Fruit fly (Drosophila melanogaster): Measurements from ENCODE around the gene Orc5.

Orc5 gene

dm6 chr2L:13783264-13784154 is 46.1 kb upstream of the Orc5 start, which contains the start of gene Eato (continued):
- TF ChIP-seq sug (tag; optimal IDR thresholded peaks at IDR 0.05) (no peak), CG11247 (GFP tag; IDR thresholded peaks at IDR 0.05) (no peak), CG12769 (tag; optimal IDR thresholded peaks at IDR 0.05) (no peak), CG10431 (GFP tag; optimal IDR thresholded peaks at IDR 0.05) (no peak), BEAF-32 (GFP tag; optimal IDR thresholded peaks at IDR 0.05) (peak; percentile 66), CG2116 (GFP tag; optimal IDR thresholded peaks at IDR 0.05) (peak; percentile 34), CG9727 (GFP tag; optimal IDR thresholded peaks at IDR 0.05) (peak; percentile 37), CG12659 (GFP tag; optimal IDR thresholded peaks at IDR 0.05) (peak; percentile 35), Rx (GFP tag; IDR thresholded peaks at IDR 0.05) (0 out of 2 replicates have a peak, but pooled peaks have one; percentile 8), CG7357 (GFP tag; IDR thresholded peaks at IDR 0.05) (peak; percentile 70), cad (GFP tag; optimal IDR thresholded peaks at IDR 0.05) (no peak), ara (GFP tag; IDR thresholded peaks at IDR 0.05) (no peak), al (GFP tag; IDR thresholded peaks at IDR 0.05) (0 out of 2 replicates have a peak, but pooled peaks have one; percentile 31), hb (GFP tag; IDR thresholded peaks at IDR 0.05; ENCODE audit: partially characterized antibody) (peak; percentile 52; the same call in 1 of the 3 replicates), inv (GFP tag; IDR thresholded peaks at IDR 0.05; ENCODE audit: partially characterized antibody) (peak; percentile 11), CG15514 (GFP tag; optimal IDR thresholded peaks at IDR 0.05) (peak; percentile 62), CG32532 (GFP tag; IDR thresholded peaks at IDR 0.05) (peak; percentile 36; the same call in 1 of the 2 replicates), fu2 (GFP tag; optimal IDR thresholded peaks at IDR 0.05) (peak; percentile 16), nmo (GFP tag; optimal IDR thresholded peaks at IDR 0.05) (peak; percentile 25), CG11456 (GFP tag; IDR thresholded peaks at IDR 0.05) (peak; percentile 5; the same call in 1 of the 3 replicates), zf30C (GFP tag; optimal IDR thresholded peaks at IDR 0.05) (no peak), crp (GFP tag; optimal IDR thresholded peaks at IDR 0.05) (no peak), trem (tag; optimal IDR thresholded peaks at IDR 0.05) (peak; percentile 1), grau (tag; optimal IDR thresholded peaks at IDR 0.05) (peak; percentile 8), CG14860 (GFP tag; IDR thresholded peaks at IDR 0.05; ENCODE audit: partially characterized antibody) (peak; percentile 28; the same call in 1 of the 3 replicates), Sry-β (GFP tag; optimal IDR thresholded peaks at IDR 0.05) (peak; percentile 81), CG1024 (GFP tag; IDR thresholded peaks at IDR 0.05) (peak; percentile 19; the same call in 1 of the 2 replicates), Scr (GFP tag; IDR thresholded peaks at IDR 0.05; ENCODE audit: partially characterized antibody) (peak; percentile 54), bbx (GFP tag; IDR thresholded peaks at IDR 0.05; ENCODE audit: partially characterized antibody) (peak; percentile 60), Max (GFP tag; optimal IDR thresholded peaks at IDR 0.05) (no peak), Chrac-16 (GFP tag; optimal IDR thresholded peaks at IDR 0.05) (peak; percentile 0), stwl (tag; optimal IDR thresholded peaks at IDR 0.05) (peak; percentile 40), CG17802 (tag; optimal IDR thresholded peaks at IDR 0.05) (peak; percentile 35), CG3995 (GFP tag; optimal IDR thresholded peaks at IDR 0.05) (peak; percentile 93), CG1529 (GFP tag; optimal IDR thresholded peaks at IDR 0.05) (no peak), aop (GFP tag; IDR thresholded peaks at IDR 0.05) (no peak), klu (GFP tag; IDR thresholded peaks at IDR 0.05) (no peak), CG16813 (GFP tag; IDR thresholded peaks at IDR 0.05; ENCODE audit: partially characterized antibody) (peak; percentile 55), zfh2 (GFP tag; optimal IDR thresholded peaks at IDR 0.05) (peak; percentile 24), CG17568 (GFP tag; optimal IDR thresholded peaks at IDR 0.05) (no peak), dysf (GFP tag; IDR thresholded peaks at IDR 0.05) (no peak), knrl (GFP tag; IDR thresholded peaks at IDR 0.05; ENCODE audit: partially characterized antibody) (peak; percentile 38; the same call in 2 of the 3 replicates), BtbVII (GFP tag; optimal IDR thresholded peaks at IDR 0.05) (no peak), pzg (GFP tag; optimal IDR thresholded peaks at IDR 0.05) (peak; percentile 20), Lhr (GFP tag; optimal IDR thresholded peaks at IDR 0.05) (no peak), CG18476 (GFP tag; optimal IDR thresholded peaks at IDR 0.05) (no peak), CG13775 (GFP tag; optimal IDR thresholded peaks at IDR 0.05) (peak; percentile 58)

Measured in whole organism, embryonic.